Fruit fly (Drosophila melanogaster) S2 (cell line): ENCODE measurements around the gene CG13075.
A peak's percentile ranks its signal among the peaks of the same experiment; 100 is the strongest.

Source experiments
- CG8478 ChIP-seq: fragments of >200 bp; optimal IDR thresholded peaks from 2 replicates; lab custom pipeline; 2018
- CTCF ChIP-seq, 2 experiments: fragments of >200 bp; optimal IDR thresholded peaks; 2 replicates each; lab custom pipeline; 2018

- TF ChIP-seq CG8478 (lab: Kevin White, UChicago) (peak; percentile 19), CTCF (optimal IDR thresholded peaks at IDR 0.05; lab: Kevin White, UChicago) (no peak)
Measured at dm6 chr3L:16052145-16053025, 31.4 kb upstream of the CG13075 start.
